Fruit fly (Drosophila melanogaster) whole organism, prepupa: Measurements from ENCODE around the gene CG32071.

Experiments used
- CG10669 ChIP-seq: fragments of 200-800 bp; sonication (Bioruptor generic); optimal IDR thresholded peaks from 3 replicates; lab custom pipeline; 2018; ENCODE audit warnings: missing biosample characterization, mild to moderate bottlenecking, missing genetic modification characterization, moderate library complexity
- CG11902 ChIP-seq: fragments of 200-800 bp; sonication (Bioruptor generic); optimal IDR thresholded peaks from 3 replicates; lab custom pipeline; 2016; ENCODE audit warnings: missing biosample characterization, missing genetic modification characterization
- CG15336 ChIP-seq: fragments of 200-800 bp; sonication (Bioruptor generic); IDR thresholded peaks from 2 replicates; pipeline ENCODE4 v1.3.6; 2022; ENCODE audit warnings: missing biosample characterization, missing genetic modification characterization
- CG6792 ChIP-seq: fragments of 200-800 bp; sonication (Bioruptor generic); optimal IDR thresholded peaks from 3 replicates; lab custom pipeline; 2016; ENCODE audit warnings: missing biosample characterization, missing genetic modification characterization
- CG8119 ChIP-seq: fragments of 200-800 bp; sonication (Bioruptor generic); IDR thresholded peaks from 3 replicates; pipeline ENCODE4 v1.3.6; 2022; ENCODE audit warnings: missing biosample characterization, missing genetic modification characterization
- CG8319 ChIP-seq: fragments of 200-800 bp; sonication (Bioruptor generic); optimal IDR thresholded peaks from 3 replicates; lab custom pipeline; 2016; ENCODE audit warnings: missing biosample characterization, missing genetic modification characterization
- Gug ChIP-seq: fragments of 200-800 bp; sonication (Bioruptor generic); IDR thresholded peaks from 2 replicates; pipeline ENCODE4 v1.3.6; 2022; ENCODE audit warnings: missing biosample characterization, missing genetic modification characterization
- Lpt ChIP-seq: fragments of 200-800 bp; sonication (Bioruptor generic); optimal IDR thresholded peaks from 3 replicates; lab custom pipeline; 2016; ENCODE audit warnings: missing biosample characterization, missing genetic modification characterization
- Met ChIP-seq: fragments of 200-800 bp; sonication (Bioruptor generic); optimal IDR thresholded peaks from 3 replicates; lab custom pipeline; 2016; ENCODE audit warnings: missing biosample characterization, missing genetic modification characterization
- OdsH ChIP-seq: fragments of 200-800 bp; sonication (Bioruptor generic); optimal IDR thresholded peaks from 3 replicates; lab custom pipeline; 2016; ENCODE audit warnings: missing biosample characterization, missing genetic modification characterization
- Sox14 ChIP-seq: fragments of 200-800 bp; sonication (Bioruptor generic); optimal IDR thresholded peaks from 3 replicates; lab custom pipeline; 2016; ENCODE audit warnings: missing biosample characterization, missing genetic modification characterization
- Sox15 ChIP-seq: fragments of 200-800 bp; sonication (Bioruptor generic); optimal IDR thresholded peaks from 3 replicates; lab custom pipeline; 2016; ENCODE audit warnings: missing biosample characterization, missing genetic modification characterization
- cyc ChIP-seq: fragments of 200-800 bp; sonication (Bioruptor generic); optimal IDR thresholded peaks from 3 replicates; lab custom pipeline; 2016; ENCODE audit warnings: missing biosample characterization, missing genetic modification characterization

DNA sequence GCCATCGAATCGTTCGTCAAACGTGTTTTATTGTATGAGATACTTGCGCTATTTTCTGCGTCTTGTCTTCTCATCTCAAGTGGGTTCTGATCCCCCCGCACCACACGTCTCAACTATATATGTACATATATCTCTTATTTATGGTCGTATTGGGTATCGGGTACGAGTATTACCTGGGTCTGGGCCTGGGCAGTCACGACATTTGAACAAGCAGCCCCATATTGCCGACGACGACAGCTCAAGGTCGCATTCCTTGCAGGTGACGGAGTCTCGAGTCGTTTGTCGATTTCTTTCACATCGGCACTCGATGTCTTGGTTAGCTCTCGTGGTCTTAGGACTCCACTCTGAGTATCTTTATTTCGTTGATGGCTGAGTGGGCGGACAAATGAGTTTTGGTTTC, 41.4 kb upstream of the CG32071 start:
- TF ChIP-seq Gug (GFP tag; lab: Robert Waterston, UW): no peak
- TF ChIP-seq CG6792 (GFP tag; lab: Kevin White, UChicago): no peak
- no peak for TF ChIP-seq Lpt (GFP tag; lab: Kevin White, UChicago)
- TF ChIP-seq CG8319: no peak
- no peak for TF ChIP-seq CG8119
- TF ChIP-seq CG11902 (GFP tag; lab: Kevin White, UChicago): no peak
- no peak for TF ChIP-seq Sox15
- no peak for TF ChIP-seq CG10669
- no peak for TF ChIP-seq Sox14 (GFP tag; lab: Kevin White, UChicago)
- no peak for TF ChIP-seq OdsH (GFP tag; lab: Kevin White, UChicago)
- TF ChIP-seq Met (GFP tag; lab: Kevin White, UChicago): no peak
- no peak for TF ChIP-seq CG15336 (GFP tag; lab: Robert Waterston, UW)
- TF ChIP-seq cyc (GFP tag; lab: Kevin White, UChicago): no peak
